Worm (Caenorhabditis elegans) whole organism, mixed stage, embryonic: ENCODE data around the gene emre-1.

Experiments
- nhr-237 ChIP-seq: fragments of 150-350 bp; optimal IDR thresholded peaks from 2 replicates; lab custom pipeline; 2014; ENCODE audit warnings: missing biosample characterization, missing genetic modification characterization
- unc-39 ChIP-seq: fragments of 150-350 bp; optimal IDR thresholded peaks from 2 replicates; lab custom pipeline; 2014; ENCODE audit warnings: missing biosample characterization, missing genetic modification characterization
- unc-62 ChIP-seq: fragments of 150-350 bp; optimal IDR thresholded peaks from 2 replicates; lab custom pipeline; 2014; ENCODE audit warnings: missing biosample characterization, missing genetic modification reagents, missing genetic modification characterization

ce11 chrX:14960841-14961240, 18.6 kb upstream of the emre-1 start:
- TF ChIP-seq unc-62 (GFP tag; lab: Kevin White, UChicago): no peak
- no peak for TF ChIP-seq nhr-237
- TF ChIP-seq unc-39 (tag; lab: Kevin White, UChicago): no peak
